Fruit fly (Drosophila melanogaster) whole organism, prepupa: ENCODE measurements around the gene CG6712.
A peak's percentile ranks its signal among the peaks of the same experiment; 100 is the strongest.

Experiments
- CG10631 ChIP-seq: fragments of 200-800 bp; sonication (Bioruptor generic); optimal IDR thresholded peaks from 2 replicates; lab custom pipeline; 2016; ENCODE audit warnings: missing biosample characterization, missing genetic modification characterization
- CG10669 ChIP-seq: fragments of 200-800 bp; sonication (Bioruptor generic); optimal IDR thresholded peaks from 3 replicates; lab custom pipeline; 2018; ENCODE audit warnings: missing biosample characterization, mild to moderate bottlenecking, missing genetic modification characterization, moderate library complexity
- CG11294 ChIP-seq: fragments of 200-800 bp; sonication (Bioruptor generic); IDR thresholded peaks from 2 replicates; pipeline ENCODE4 v1.3.6; 2022; ENCODE audit warnings: missing biosample characterization, missing genetic modification characterization
- CG11762 ChIP-seq: fragments of 200-800 bp; sonication (Bioruptor generic); optimal IDR thresholded peaks from 3 replicates; lab custom pipeline; 2016; ENCODE audit warnings: missing biosample characterization, missing genetic modification characterization; ENCODE audit not compliant: insufficient read depth
- CG11902 ChIP-seq: fragments of 200-800 bp; sonication (Bioruptor generic); optimal IDR thresholded peaks from 3 replicates; lab custom pipeline; 2016; ENCODE audit warnings: missing biosample characterization, missing genetic modification characterization
- CG3032 ChIP-seq: fragments of 200-800 bp; optimal IDR thresholded peaks from 2 replicates; lab custom pipeline; 2019; ENCODE audit warnings: missing biosample characterization, mild to moderate bottlenecking, missing genetic modification characterization, moderate library complexity
- CG31627 ChIP-seq: fragments of 200-800 bp; sonication (Bioruptor generic); optimal IDR thresholded peaks from 3 replicates; lab custom pipeline; 2016; ENCODE audit warnings: missing biosample characterization, missing genetic modification characterization
- CG32006 ChIP-seq: fragments of 200-800 bp; sonication (Bioruptor generic); optimal IDR thresholded peaks from 3 replicates; lab custom pipeline; 2017; ENCODE audit warnings: missing biosample characterization, mild to moderate bottlenecking, missing genetic modification characterization
- CG34406 ChIP-seq: fragments of 200-800 bp; sonication (Bioruptor generic); optimal IDR thresholded peaks from 3 replicates; lab custom pipeline; 2016; ENCODE audit warnings: missing biosample characterization, missing genetic modification characterization
- CG3919 ChIP-seq: fragments of 200-800 bp; sonication (Bioruptor generic); optimal IDR thresholded peaks from 3 replicates; lab custom pipeline; 2016; ENCODE audit warnings: missing biosample characterization, missing genetic modification characterization
- CG4318 ChIP-seq: fragments of 200-800 bp; sonication (Bioruptor generic); optimal IDR thresholded peaks from 3 replicates; lab custom pipeline; 2017; ENCODE audit warnings: missing biosample characterization, mild to moderate bottlenecking, missing genetic modification characterization
- CG6276 ChIP-seq: fragments of 200-800 bp; sonication (Bioruptor generic); optimal IDR thresholded peaks from 2 replicates; lab custom pipeline; 2017; ENCODE audit warnings: missing biosample characterization, mild to moderate bottlenecking, missing genetic modification characterization
- CG6792 ChIP-seq: fragments of 200-800 bp; sonication (Bioruptor generic); optimal IDR thresholded peaks from 3 replicates; lab custom pipeline; 2016; ENCODE audit warnings: missing biosample characterization, missing genetic modification characterization
- CG6808 ChIP-seq: fragments of 200-800 bp; sonication (Bioruptor generic); optimal IDR thresholded peaks from 3 replicates; lab custom pipeline; 2017; ENCODE audit warnings: missing biosample characterization, missing genetic modification characterization, mild to moderate bottlenecking, moderate library complexity, missing genetic modification reagents
- CG6854 ChIP-seq: fragments of 200-800 bp; sonication (Bioruptor generic); optimal IDR thresholded peaks from 2 replicates; lab custom pipeline; 2017; ENCODE audit warnings: missing biosample characterization, mild to moderate bottlenecking, missing genetic modification characterization
- CG7368 ChIP-seq: fragments of 200-800 bp; sonication (Bioruptor generic); optimal IDR thresholded peaks from 3 replicates; lab custom pipeline; 2016; ENCODE audit warnings: missing biosample characterization, missing genetic modification characterization
- CG8119 ChIP-seq: fragments of 200-800 bp; sonication (Bioruptor generic); IDR thresholded peaks from 3 replicates; pipeline ENCODE4 v1.3.6; 2022; ENCODE audit warnings: missing biosample characterization, missing genetic modification characterization
- CG8632 ChIP-seq: fragments of 200-800 bp; sonication (Bioruptor generic); optimal IDR thresholded peaks from 3 replicates; lab custom pipeline; 2016; ENCODE audit warnings: missing biosample characterization, missing genetic modification characterization
- CG9139 ChIP-seq: fragments of 200-800 bp; sonication (Bioruptor generic); optimal IDR thresholded peaks from 3 replicates; lab custom pipeline; 2017; ENCODE audit warnings: missing biosample characterization, mild to moderate bottlenecking, missing genetic modification characterization
- Eip75B ChIP-seq: fragments of 200-800 bp; sonication (Bioruptor generic); optimal IDR thresholded peaks from 3 replicates; lab custom pipeline; 2016; ENCODE audit warnings: missing biosample characterization, missing genetic modification characterization
- Eip78C ChIP-seq: fragments of 200-800 bp; sonication (Bioruptor generic); peaks from one replicate; lab custom pipeline; 2016; ENCODE audit warnings: missing biosample characterization, missing genetic modification characterization
- Eip93F ChIP-seq: fragments of 200-800 bp; sonication (Bioruptor generic); optimal IDR thresholded peaks from 2 replicates; lab custom pipeline; 2016; ENCODE audit warnings: missing biosample characterization, mild to moderate bottlenecking, missing genetic modification characterization
- Ets96B ChIP-seq: fragments of 200-800 bp; optimal IDR thresholded peaks from 2 replicates; lab custom pipeline; 2019; ENCODE audit warnings: missing biosample characterization, mild to moderate bottlenecking, missing genetic modification characterization, moderate library complexity
- Gug ChIP-seq: fragments of 200-800 bp; sonication (Bioruptor generic); IDR thresholded peaks from 2 replicates; pipeline ENCODE4 v1.3.6; 2022; ENCODE audit warnings: missing biosample characterization, missing genetic modification characterization
- Hr38 ChIP-seq: sonication (Bioruptor generic); optimal IDR thresholded peaks from 2 replicates; lab custom pipeline; 2016; ENCODE audit warnings: missing biosample characterization, missing genetic modification characterization
- Hr39 ChIP-seq: fragments of 200-800 bp; sonication (Bioruptor generic); optimal IDR thresholded peaks from 2 replicates; lab custom pipeline; 2016; ENCODE audit warnings: missing biosample characterization, missing genetic modification characterization
- Hr4 ChIP-seq: fragments of 200-800 bp; sonication (Bioruptor generic); optimal IDR thresholded peaks from 3 replicates; lab custom pipeline; 2016; ENCODE audit warnings: missing biosample characterization, missing genetic modification characterization
- Lpt ChIP-seq: fragments of 200-800 bp; sonication (Bioruptor generic); optimal IDR thresholded peaks from 3 replicates; lab custom pipeline; 2016; ENCODE audit warnings: missing biosample characterization, missing genetic modification characterization
- Met ChIP-seq: fragments of 200-800 bp; sonication (Bioruptor generic); optimal IDR thresholded peaks from 3 replicates; lab custom pipeline; 2016; ENCODE audit warnings: missing biosample characterization, missing genetic modification characterization
- Smox ChIP-seq: fragments of 200-800 bp; sonication (Bioruptor generic); optimal IDR thresholded peaks from 3 replicates; lab custom pipeline; 2016; ENCODE audit warnings: missing biosample characterization, missing genetic modification characterization
- Sox102F ChIP-seq: fragments of 200-800 bp; sonication (Bioruptor generic); optimal IDR thresholded peaks from 2 replicates; lab custom pipeline; 2016; ENCODE audit warnings: missing biosample characterization, mild to moderate bottlenecking, missing genetic modification characterization
- Sox14 ChIP-seq: fragments of 200-800 bp; sonication (Bioruptor generic); optimal IDR thresholded peaks from 3 replicates; lab custom pipeline; 2016; ENCODE audit warnings: missing biosample characterization, missing genetic modification characterization
- achi ChIP-seq: fragments of 200-800 bp; sonication (Bioruptor generic); optimal IDR thresholded peaks from 3 replicates; lab custom pipeline; 2016; ENCODE audit warnings: missing biosample characterization, missing genetic modification characterization
- cyc ChIP-seq: fragments of 200-800 bp; sonication (Bioruptor generic); optimal IDR thresholded peaks from 3 replicates; lab custom pipeline; 2016; ENCODE audit warnings: missing biosample characterization, missing genetic modification characterization
- dac ChIP-seq: fragments of 200-800 bp; sonication (Bioruptor generic); optimal IDR thresholded peaks from 2 replicates; lab custom pipeline; 2017; ENCODE audit warnings: missing biosample characterization, mild to moderate bottlenecking, missing genetic modification characterization
- dsx ChIP-seq: fragments of 200-800 bp; optimal IDR thresholded peaks from 3 replicates; lab custom pipeline; 2019; ENCODE audit warnings: missing biosample characterization, mild to moderate bottlenecking, missing genetic modification characterization, moderate library complexity; ENCODE audit not compliant: poor library complexity, severe bottlenecking
- eg ChIP-seq: fragments of 200-800 bp; sonication (Bioruptor generic); IDR thresholded peaks from 3 replicates; pipeline ENCODE4 v1.3.6; 2022; ENCODE audit warnings: missing biosample characterization, missing genetic modification characterization
- esn ChIP-seq: fragments of 200-800 bp; sonication (Bioruptor generic); optimal IDR thresholded peaks from 2 replicates; lab custom pipeline; 2016; ENCODE audit warnings: missing biosample characterization, mild to moderate bottlenecking, missing genetic modification characterization, moderate library complexity
- fd59A ChIP-seq: fragments of 200-800 bp; sonication (Bioruptor generic); optimal IDR thresholded peaks from 2 replicates; lab custom pipeline; 2017; ENCODE audit warnings: missing biosample characterization, mild to moderate bottlenecking, missing genetic modification characterization, missing genetic modification reagents
- fd85E ChIP-seq: fragments of 200-800 bp; sonication (Bioruptor generic); optimal IDR thresholded peaks from 3 replicates; lab custom pipeline; 2016; ENCODE audit warnings: missing biosample characterization, missing genetic modification characterization
- lz ChIP-seq: fragments of 200-800 bp; sonication (Bioruptor generic); optimal IDR thresholded peaks from 3 replicates; lab custom pipeline; 2016; ENCODE audit warnings: missing biosample characterization, missing genetic modification characterization
- pdm3 ChIP-seq: fragments of 200-800 bp; sonication (Bioruptor generic); optimal IDR thresholded peaks from 3 replicates; lab custom pipeline; 2016; ENCODE audit warnings: missing biosample characterization, missing genetic modification characterization
- salr ChIP-seq, 2 experiments: fragments of 200-800 bp; sonication (Bioruptor generic); optimal IDR thresholded peaks; 3 replicates each; lab custom pipeline; 2016 to 2018; ENCODE audit warnings: missing biosample characterization in 2 of 2, missing genetic modification characterization in 2 of 2, mild to moderate bottlenecking in 1 of 2
- spab ChIP-seq: fragments of 200-800 bp; sonication (Bioruptor generic); optimal IDR thresholded peaks from 2 replicates; lab custom pipeline; 2017; ENCODE audit warnings: missing biosample characterization, mild to moderate bottlenecking, missing genetic modification characterization, missing genetic modification reagents
- ss ChIP-seq, 2 experiments: fragments of 200-800 bp; sonication (Bioruptor generic); optimal IDR thresholded peaks; 2 replicates in 1 of 2; 3 replicates in 1 of 2; lab custom pipeline; 2017 to 2018; ENCODE audit warnings: mild to moderate bottlenecking in 2 of 2, missing biosample characterization in 2 of 2, missing genetic modification characterization in 2 of 2, moderate library complexity in 1 of 2
- svp ChIP-seq: fragments of 200-800 bp; sonication (Bioruptor generic); peaks from one replicate; lab custom pipeline; 2016; ENCODE audit warnings: missing biosample characterization, missing genetic modification characterization
- topi ChIP-seq: fragments of 200-800 bp; sonication (Bioruptor generic); optimal IDR thresholded peaks from 3 replicates; lab custom pipeline; 2016; ENCODE audit warnings: missing biosample characterization, missing genetic modification characterization
- vri ChIP-seq: fragments of 200-800 bp; sonication (Bioruptor generic); optimal IDR thresholded peaks from 3 replicates; lab custom pipeline; 2016; ENCODE audit warnings: missing biosample characterization, mild to moderate bottlenecking, missing genetic modification characterization

CG6712 gene

DNA sequence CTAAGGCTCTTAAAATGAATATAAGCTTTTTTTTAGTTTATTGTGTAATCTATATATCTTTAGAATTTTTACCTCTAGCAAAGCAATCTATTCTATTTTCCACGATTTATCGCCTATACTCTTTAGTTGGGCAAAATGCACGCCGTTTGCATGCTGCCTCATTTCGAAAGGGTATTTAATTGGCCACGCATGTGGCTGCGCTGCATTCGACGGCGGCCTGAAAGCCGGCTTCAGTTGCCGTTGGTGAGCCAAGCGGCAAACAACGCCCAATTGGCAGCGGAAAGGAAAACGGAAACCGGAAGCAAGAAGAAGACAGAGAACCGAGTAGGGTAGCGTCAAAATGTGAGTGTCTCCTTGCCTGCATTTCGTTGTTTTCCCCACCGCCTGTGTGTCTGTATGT lies 20.5 kb downstream of the CG6712 start, which contains the start of gene CG14947 (continued):
- TF ChIP-seq CG3032 (tag; lab: Kevin White, UChicago) (no peak), lz (peak; percentile 5), CG32006 (GFP tag; lab: Kevin White, UChicago) (peak; percentile 37), Eip75B (GFP tag; lab: Kevin White, UChicago) (peak; percentile 34), CG8119 (0 out of 3 replicates have a peak, but pooled peaks have one; percentile 37), CG7368 (GFP tag; lab: Kevin White, UChicago) (no peak), achi (GFP tag; lab: Kevin White, UChicago) (peak; percentile 15), Hr38 (GFP tag; lab: Kevin White, UChicago) (no peak), pdm3 (GFP tag; lab: Kevin White, UChicago) (peak; percentile 41), CG11902 (GFP tag; lab: Kevin White, UChicago) (no peak), topi (GFP tag; lab: Kevin White, UChicago) (peak; percentile 0), svp (GFP tag; lab: Kevin White, UChicago) (no peak), vri (no peak), Lpt (no peak), CG8632 (peak; percentile 20), Smox (GFP tag; lab: Kevin White, UChicago) (peak; percentile 15), CG31627 (GFP tag; lab: Kevin White, UChicago) (peak; percentile 16), CG6792 (GFP tag; lab: Kevin White, UChicago) (peak; percentile 10), CG9139 (GFP tag; lab: Kevin White, UChicago) (peak; percentile 20), cyc (GFP tag; lab: Kevin White, UChicago) (no peak), Met (peak; percentile 17), CG34406 (GFP tag; lab: Kevin White, UChicago) (peak; percentile 4), ss (GFP tag; optimal IDR thresholded peaks at IDR 0.05; lab: Kevin White, UChicago) (peak; percentile 21 to 39), dac (no peak), CG6276 (GFP tag; lab: Kevin White, UChicago) (no peak), Ets96B (tag; lab: Kevin White, UChicago) (no peak), CG11762 (GFP tag; lab: Kevin White, UChicago) (no peak), Gug (GFP tag; lab: Robert Waterston, UW) (no peak), spab (GFP tag; lab: Kevin White, UChicago) (no peak), CG11294 (GFP tag; lab: Robert Waterston, UW) (no peak), Eip78C (GFP tag; lab: Kevin White, UChicago) (peak; percentile 75), CG3919 (GFP tag; lab: Kevin White, UChicago) (peak; percentile 2), Eip93F (GFP tag; lab: Kevin White, UChicago) (no peak), Sox14 (GFP tag; lab: Kevin White, UChicago) (no peak), fd85E (GFP tag; lab: Kevin White, UChicago) (no peak), fd59A (GFP tag; lab: Kevin White, UChicago) (no peak), eg (GFP tag; lab: Robert Waterston, UW) (0 out of 3 replicates have a peak, but pooled peaks have one; percentile 29)

DNA sequence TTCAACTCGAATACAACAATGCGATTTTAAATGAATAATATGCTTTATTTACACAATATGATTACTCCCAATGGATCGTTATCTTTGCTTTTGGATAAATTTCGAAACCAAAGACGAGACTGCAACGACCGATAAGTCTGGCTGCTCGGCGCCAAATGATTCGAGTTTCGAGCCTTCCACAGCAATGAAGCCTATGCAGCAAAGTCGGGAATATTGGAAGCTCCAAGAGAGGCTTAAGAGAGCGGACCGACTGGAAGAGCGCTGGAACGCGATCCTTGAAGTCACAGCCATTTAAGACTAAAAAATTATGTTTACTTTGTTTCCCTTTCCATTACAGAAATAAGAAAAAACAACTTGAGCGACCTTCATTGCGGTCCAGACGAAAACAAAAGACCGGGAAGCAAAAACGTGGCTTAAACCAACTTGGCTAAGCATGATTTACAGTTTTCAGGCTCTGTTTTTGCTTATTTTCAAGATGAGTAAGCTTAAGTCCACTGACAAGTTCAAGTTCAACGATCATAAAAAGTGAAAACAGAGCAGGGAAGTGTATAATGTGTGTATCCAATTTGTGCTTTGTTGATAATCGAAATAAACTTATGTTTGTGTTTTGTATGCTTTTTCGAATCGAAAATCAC lies 29.6 kb downstream of the CG6712 start, which contains the start of gene firl:
Gene firl, minus strand, starts transcription at position 159 of the 635 bp plus-strand sequence.
- TF ChIP-seq CG8119 (no peak), Ets96B (tag; lab: Kevin White, UChicago) (no peak), CG6276 (GFP tag; lab: Kevin White, UChicago) (no peak), dsx (peak; percentile 78), Eip78C (GFP tag; lab: Kevin White, UChicago) (peak; percentile 2), CG3032 (tag; lab: Kevin White, UChicago) (no peak), CG10631 (GFP tag; lab: Kevin White, UChicago) (no peak), salr (GFP tag; optimal IDR thresholded peaks at IDR 0.05; lab: Kevin White, UChicago) (no peak), achi (GFP tag; lab: Kevin White, UChicago) (no peak), Hr39 (no peak), CG10669 (GFP tag; lab: Kevin White, UChicago) (no peak), CG4318 (GFP tag; lab: Kevin White, UChicago) (no peak), CG6854 (no peak), CG6808 (GFP tag; lab: Kevin White, UChicago) (peak; percentile 88), Sox102F (GFP tag; lab: Kevin White, UChicago) (no peak), CG32006 (GFP tag; lab: Kevin White, UChicago) (no peak), Hr4 (GFP tag; lab: Kevin White, UChicago) (no peak), Met (no peak), eg (GFP tag; lab: Robert Waterston, UW) (no peak), Gug (GFP tag; lab: Robert Waterston, UW) (no peak), esn (GFP tag; lab: Kevin White, UChicago) (no peak), svp (GFP tag; lab: Kevin White, UChicago) (no peak), CG11902 (GFP tag; lab: Kevin White, UChicago) (no peak), ss (GFP tag; optimal IDR thresholded peaks at IDR 0.05; lab: Kevin White, UChicago) (peak; percentile 39 to 61), Eip93F (GFP tag; lab: Kevin White, UChicago) (no peak)
